Worm (Caenorhabditis elegans) whole organism, L3 larva: ENCODE results near the gene sel-1.

Source experiments
- fos-1 ChIP-seq: fragments of 150-350 bp; optimal IDR thresholded peaks from 2 replicates; lab custom pipeline; 2014; ENCODE audit warnings: missing biosample characterization, missing genetic modification characterization
- nhr-23 ChIP-seq: fragments of 150-350 bp; optimal IDR thresholded peaks from 2 replicates; lab custom pipeline; 2014; ENCODE audit warnings: missing biosample characterization, missing genetic modification reagents, missing genetic modification characterization
- pha-4 ChIP-seq: fragments of 150-350 bp; optimal IDR thresholded peaks from 2 replicates; lab custom pipeline; 2014; ENCODE audit warnings: missing biosample characterization, missing genetic modification reagents, missing genetic modification characterization
- ztf-11 ChIP-seq: fragments of 150-350 bp; optimal IDR thresholded peaks from 2 replicates; lab custom pipeline; 2014; ENCODE audit warnings: missing biosample characterization, missing genetic modification characterization

- no peak for TF ChIP-seq ztf-11 (tag; lab: Kevin White, UChicago)
- TF ChIP-seq nhr-23: no peak
- peak; percentile 26 for TF ChIP-seq pha-4 (tag; lab: Kevin White, UChicago)
- TF ChIP-seq fos-1 (tag; lab: Kevin White, UChicago): no peak
Measured at ce11 chrV:12534941-12535340, 25.6 kb upstream of the sel-1 start.
